Worm (Caenorhabditis elegans) whole organism, L2 larva: ENCODE measurements around the gene F11D5.6.

ENCODE experiments used
- C34F6.9 ChIP-seq: fragments of 150-350 bp; optimal IDR thresholded peaks from 2 replicates; lab custom pipeline; 2014; ENCODE audit warnings: missing biosample characterization, missing genetic modification characterization
- F13H6.1 ChIP-seq: sonication (generic microtip); optimal IDR thresholded peaks from 2 replicates; lab custom pipeline; 2016; ENCODE audit warnings: missing genetic modification characterization, missing compliant biosample characterization
- Y55F3AM.14 ChIP-seq: fragments of 200-800 bp; sonication (Bioruptor generic); optimal IDR thresholded peaks from 2 replicates; lab custom pipeline; 2018; ENCODE audit warnings: mild to moderate bottlenecking, missing genetic modification characterization, missing compliant biosample characterization
- ZK546.5 ChIP-seq: sonication (generic microtip); optimal IDR thresholded peaks from 2 replicates; lab custom pipeline; 2017; ENCODE audit warnings: missing biosample characterization, missing genetic modification characterization
- alr-1 ChIP-seq: fragments of 150-350 bp; optimal IDR thresholded peaks from 2 replicates; lab custom pipeline; 2014; ENCODE audit warnings: missing biosample characterization, missing genetic modification characterization
- aly-2 ChIP-seq: fragments of 150-350 bp; optimal IDR thresholded peaks from 2 replicates; lab custom pipeline; 2014; ENCODE audit warnings: missing biosample characterization, missing genetic modification characterization
- ama-1 ChIP-seq: fragments of 150-350 bp; optimal IDR thresholded peaks from 2 replicates; lab custom pipeline; 2018; ENCODE audit warnings: inconsistent platforms
- ceh-16 ChIP-seq: fragments of 150-350 bp; optimal IDR thresholded peaks from 2 replicates; lab custom pipeline; 2014; ENCODE audit warnings: missing biosample characterization, missing genetic modification characterization
- crh-2 ChIP-seq: sonication (generic microtip); optimal IDR thresholded peaks from 2 replicates; lab custom pipeline; 2017; ENCODE audit warnings: missing biosample characterization, missing genetic modification characterization
- dmd-4 ChIP-seq: sonication (generic microtip); optimal IDR thresholded peaks from 2 replicates; lab custom pipeline; 2017; ENCODE audit warnings: missing biosample characterization, missing genetic modification characterization
- egl-27 ChIP-seq: sonication (generic microtip); optimal IDR thresholded peaks from 3 replicates; lab custom pipeline; 2017; ENCODE audit warnings: missing biosample characterization, missing genetic modification reagents, missing genetic modification characterization
- elt-3 ChIP-seq: sonication (generic microtip); optimal IDR thresholded peaks from 2 replicates; lab custom pipeline; 2017; ENCODE audit warnings: missing biosample characterization, missing genetic modification characterization
- fos-1 ChIP-seq: fragments of 150-350 bp; optimal IDR thresholded peaks from 2 replicates; lab custom pipeline; 2014; ENCODE audit warnings: missing biosample characterization, missing genetic modification characterization
- lin-11 ChIP-seq: fragments of 150-350 bp; sonication (generic microtip); optimal IDR thresholded peaks from 2 replicates; lab custom pipeline; 2014; ENCODE audit warnings: missing biosample characterization, missing genetic modification characterization, inconsistent platforms, mixed read lengths
- lin-13 ChIP-seq: fragments of 150-350 bp; optimal IDR thresholded peaks from 2 replicates; lab custom pipeline; 2014; ENCODE audit warnings: missing biosample characterization, missing genetic modification reagents, missing genetic modification characterization
- lin-39 ChIP-seq: fragments of 150-350 bp; optimal IDR thresholded peaks from 2 replicates; lab custom pipeline; 2014; ENCODE audit warnings: missing biosample characterization, missing genetic modification reagents, missing genetic modification characterization
- mbf-1 ChIP-seq: sonication (generic microtip); optimal IDR thresholded peaks from 2 replicates; lab custom pipeline; 2017; ENCODE audit warnings: missing biosample characterization, missing genetic modification characterization
- mdl-1 ChIP-seq, 2 experiments: fragments of 150-350 bp in 1 of 2; sonication (generic microtip) in 1 of 2; optimal IDR thresholded peaks; 2 replicates each; lab custom pipeline; 2017; ENCODE audit warnings: missing biosample characterization in 2 of 2, missing genetic modification characterization in 2 of 2
- nhr-10 ChIP-seq: sonication (generic microtip); optimal IDR thresholded peaks from 2 replicates; lab custom pipeline; 2017; ENCODE audit warnings: missing biosample characterization, missing genetic modification characterization
- nhr-12 ChIP-seq: fragments of 150-350 bp; optimal IDR thresholded peaks from 2 replicates; lab custom pipeline; 2014; ENCODE audit warnings: missing biosample characterization, missing genetic modification characterization
- nhr-21 ChIP-seq: fragments of 150-350 bp; optimal IDR thresholded peaks from 2 replicates; lab custom pipeline; 2014; ENCODE audit warnings: missing biosample characterization, missing genetic modification characterization
- nhr-23 ChIP-seq: fragments of 150-350 bp; optimal IDR thresholded peaks from 2 replicates; lab custom pipeline; 2014; ENCODE audit warnings: missing biosample characterization, missing genetic modification reagents, missing genetic modification characterization
- nhr-25 ChIP-seq: fragments of 150-350 bp; sonication (generic microtip); optimal IDR thresholded peaks from 3 replicates; lab custom pipeline; 2014; ENCODE audit warnings: missing biosample characterization, missing genetic modification characterization
- nhr-6 ChIP-seq: fragments of 150-350 bp; optimal IDR thresholded peaks from 2 replicates; lab custom pipeline; 2014; ENCODE audit warnings: missing biosample characterization, missing genetic modification characterization
- nhr-77 ChIP-seq: fragments of 150-350 bp; optimal IDR thresholded peaks from 2 replicates; lab custom pipeline; 2014; ENCODE audit warnings: missing biosample characterization, missing genetic modification characterization
- sem-4 ChIP-seq: fragments of 150-350 bp; optimal IDR thresholded peaks from 2 replicates; lab custom pipeline; 2014; ENCODE audit warnings: missing biosample characterization, missing genetic modification reagents, missing genetic modification characterization
- skn-1 ChIP-seq: sonication (generic microtip); optimal IDR thresholded peaks from 2 replicates; lab custom pipeline; 2017; ENCODE audit warnings: missing biosample characterization, missing genetic modification characterization
- sma-3 ChIP-seq: sonication (generic microtip); optimal IDR thresholded peaks from 2 replicates; lab custom pipeline; 2016; ENCODE audit warnings: missing genetic modification reagents, missing genetic modification characterization, missing compliant biosample characterization
- sma-9 ChIP-seq, 2 experiments: fragments of 150-350 bp in 1 of 2; sonication (generic microtip) in 1 of 2; optimal IDR thresholded peaks; 2 replicates each; lab custom pipeline; 2014 to 2016; ENCODE audit warnings: missing genetic modification characterization in 2 of 2, mild to moderate bottlenecking in 1 of 2, missing biosample characterization in 1 of 2, missing compliant biosample characterization in 1 of 2, missing genetic modification reagents in 1 of 2, moderate library complexity in 1 of 2
- unc-39 ChIP-seq: fragments of 150-350 bp; optimal IDR thresholded peaks from 2 replicates; lab custom pipeline; 2014; ENCODE audit warnings: missing biosample characterization, missing genetic modification characterization
- unc-55 ChIP-seq: fragments of 150-350 bp; sonication (generic microtip); optimal IDR thresholded peaks from 3 replicates; lab custom pipeline; 2014; ENCODE audit warnings: missing biosample characterization, missing genetic modification reagents, missing genetic modification characterization
- unc-62 ChIP-seq: fragments of 150-350 bp; optimal IDR thresholded peaks from 2 replicates; lab custom pipeline; 2014; ENCODE audit warnings: missing biosample characterization, missing genetic modification reagents, missing genetic modification characterization
- zag-1 ChIP-seq: fragments of 150-350 bp; optimal IDR thresholded peaks from 2 replicates; lab custom pipeline; 2014; ENCODE audit warnings: missing biosample characterization, missing genetic modification characterization
- ztf-1 ChIP-seq: fragments of 200-800 bp; sonication (Bioruptor generic); conservative IDR thresholded peaks from 2 replicates; pipeline ENCODE4 v1.3.6; 2022; ENCODE audit warnings: missing genetic modification characterization, missing compliant biosample characterization
- ztf-11 ChIP-seq: sonication (generic microtip); optimal IDR thresholded peaks from 2 replicates; lab custom pipeline; 2017; ENCODE audit warnings: missing biosample characterization, missing genetic modification characterization

Gene F11D5.6

DNA sequence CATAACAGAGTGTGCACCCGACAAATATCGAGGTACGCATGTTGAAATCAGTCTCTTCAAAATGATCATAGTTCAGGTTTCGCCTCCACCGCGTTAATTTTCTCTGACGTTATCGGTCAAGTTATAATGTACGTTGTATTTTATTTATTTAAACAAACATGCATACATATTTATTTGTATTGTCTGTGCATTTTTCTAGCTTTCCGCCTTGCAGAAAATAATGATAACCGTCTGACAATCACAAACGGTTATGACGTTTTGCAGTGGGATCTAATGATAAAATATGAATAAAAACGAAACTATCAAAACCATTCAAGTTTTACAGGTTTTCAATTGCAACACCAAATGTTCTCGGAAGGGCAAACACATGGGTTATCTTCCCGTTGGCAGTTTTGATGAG lies 42.9 kb downstream of the F11D5.6 start:
- TF ChIP-seq ZK546.5 (tag; lab: Kevin White, UChicago) (no peak), C34F6.9 (no peak), sma-3 (GFP tag; lab: Kevin White, UChicago) (no peak), mbf-1 (tag; lab: Kevin White, UChicago) (no peak), unc-39 (no peak), ceh-16 (no peak), mdl-1 (tag; optimal IDR thresholded peaks at IDR 0.05; lab: Kevin White, UChicago) (no peak), unc-55 (GFP tag; lab: Kevin White, UChicago) (no peak), nhr-23 (tag; lab: Kevin White, UChicago) (no peak), F13H6.1 (tag; lab: Kevin White, UChicago) (peak; percentile 13), unc-62 (GFP tag; lab: Kevin White, UChicago) (no peak), aly-2 (no peak), sma-9 (GFP tag; optimal IDR thresholded peaks at IDR 0.05; lab: Kevin White, UChicago) (peak; percentile 36), sma-9 (tag; optimal IDR thresholded peaks at IDR 0.05; lab: Kevin White, UChicago) (no peak), lin-39 (tag; lab: Kevin White, UChicago) (no peak), nhr-12 (tag; lab: Kevin White, UChicago) (no peak), crh-2 (tag; lab: Kevin White, UChicago) (no peak), nhr-77 (no peak), ztf-1 (no peak), ama-1 (no peak), fos-1 (tag; lab: Kevin White, UChicago) (peak; percentile 47), nhr-25 (tag; lab: Kevin White, UChicago) (no peak), sem-4 (tag; lab: Kevin White, UChicago) (no peak), lin-13 (GFP tag; lab: Kevin White, UChicago) (no peak), nhr-10 (tag; lab: Kevin White, UChicago) (no peak), egl-27 (no peak), lin-11 (tag; lab: Kevin White, UChicago) (no peak), nhr-6 (tag; lab: Kevin White, UChicago) (no peak)
- TF ChIP-seq, all 48 proteins: peak for 3

DNA sequence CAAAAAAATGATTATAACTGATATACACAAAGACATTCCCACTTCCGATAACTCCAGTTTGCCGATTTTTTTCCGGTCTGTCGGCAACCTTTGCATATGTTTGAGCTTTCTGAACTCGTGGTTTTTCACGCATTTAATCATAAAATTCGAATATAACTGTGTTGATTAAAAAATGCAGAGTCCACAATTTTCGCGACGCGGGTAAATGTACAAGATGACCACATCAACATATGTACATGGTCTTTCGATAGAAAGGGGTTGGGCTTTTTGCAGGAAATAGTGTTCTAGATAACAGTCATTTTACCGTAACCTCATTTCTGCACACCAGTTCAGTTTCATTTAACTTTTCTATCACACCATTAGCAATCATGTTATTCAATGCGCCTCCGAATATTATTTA lies 43.8 kb downstream of the F11D5.6 start, which contains the start of gene K09C4.5:
Gene K09C4.5, plus strand, starts transcription at position 326 of the 400 bp plus-strand sequence.
- TF ChIP-seq F13H6.1 (tag; lab: Kevin White, UChicago) = no peak
- peak; percentile 17 for TF ChIP-seq fos-1 (tag; lab: Kevin White, UChicago)

DNA sequence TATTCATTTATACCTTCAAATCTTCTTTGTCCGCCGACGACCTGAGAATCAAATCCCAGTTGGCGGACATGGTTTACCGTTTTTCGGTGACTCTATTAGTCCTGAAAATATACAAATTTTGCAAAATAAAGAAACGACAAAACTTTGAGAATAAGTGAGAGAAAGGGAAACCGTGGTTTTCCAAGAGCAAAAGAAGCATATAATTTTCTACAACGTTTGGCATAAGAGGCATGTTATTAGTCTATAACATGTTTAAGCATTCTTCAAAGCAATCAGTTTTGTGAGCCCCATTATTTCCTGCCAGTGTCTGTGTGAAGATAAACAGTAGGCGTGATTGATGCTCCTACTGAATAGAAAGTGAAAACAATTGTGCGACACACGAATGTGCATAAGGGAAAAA lies 45.9 kb downstream of the F11D5.6 start, which contains the start of gene K09C4.10:
Gene K09C4.10, minus strand, starts transcription at position 101 of the 400 bp plus-strand sequence.
- TF ChIP-seq zag-1 (no peak), nhr-23 (tag; lab: Kevin White, UChicago) (no peak), ztf-1 (no peak), C34F6.9 (no peak), ceh-16 (no peak), dmd-4 (tag; lab: Kevin White, UChicago) (no peak), skn-1 (no peak), lin-13 (GFP tag; lab: Kevin White, UChicago) (no peak), mbf-1 (tag; lab: Kevin White, UChicago) (no peak), nhr-6 (tag; lab: Kevin White, UChicago) (no peak), lin-11 (tag; lab: Kevin White, UChicago) (no peak), ztf-11 (tag; lab: Kevin White, UChicago) (no peak), ZK546.5 (tag; lab: Kevin White, UChicago) (no peak), unc-62 (GFP tag; lab: Kevin White, UChicago) (no peak), F13H6.1 (tag; lab: Kevin White, UChicago) (no peak), Y55F3AM.14 (GFP tag; lab: Kevin White, UChicago) (no peak), elt-3 (tag; lab: Kevin White, UChicago) (no peak), alr-1 (tag; lab: Kevin White, UChicago) (no peak), nhr-10 (tag; lab: Kevin White, UChicago) (no peak), nhr-21 (no peak)
